Fruit fly (Drosophila melanogaster) whole organism, embryonic: ENCODE results near the gene Cpr62Bc.

ENCODE experiments used
- CG11695 ChIP-seq: fragments of 200-800 bp; sonication (Bioruptor generic); IDR thresholded peaks from 3 replicates; pipeline ENCODE4 v1.3.6; 2022; ENCODE audit warnings: missing biosample characterization, missing genetic modification characterization
- CG12071 ChIP-seq: fragments of 200-800 bp; sonication (Bioruptor generic); optimal IDR thresholded peaks from 3 replicates; lab custom pipeline; 2018; ENCODE audit warnings: missing biosample characterization, mild to moderate bottlenecking, missing genetic modification characterization
- CG18764 ChIP-seq: fragments of 200-800 bp; sonication (Bioruptor generic); optimal IDR thresholded peaks from 3 replicates; lab custom pipeline; 2016; ENCODE audit warnings: missing biosample characterization, missing genetic modification characterization
- CG2712 ChIP-seq: fragments of 200-800 bp; optimal IDR thresholded peaks from 3 replicates; lab custom pipeline; 2019; ENCODE audit warnings: missing biosample characterization, mild to moderate bottlenecking, missing genetic modification characterization, moderate library complexity
- CG32772 ChIP-seq: fragments of 200-800 bp; sonication (Bioruptor generic); IDR thresholded peaks from 2 replicates; pipeline ENCODE4 v1.3.6; 2022; ENCODE audit warnings: missing biosample characterization, missing genetic modification characterization
- CG3995 ChIP-seq: fragments of 200-800 bp; sonication (Bioruptor generic); optimal IDR thresholded peaks from 3 replicates; lab custom pipeline; 2016; ENCODE audit warnings: missing biosample characterization, missing genetic modification characterization
- Camta ChIP-seq: fragments of 200-800 bp; sonication (Bioruptor generic); optimal IDR thresholded peaks from 2 replicates; lab custom pipeline; 2016; ENCODE audit warnings: missing biosample characterization, missing genetic modification characterization
- Gug ChIP-seq: fragments of 200-800 bp; sonication (Bioruptor generic); IDR thresholded peaks from 4 replicates; pipeline ENCODE4 v1.3.6; 2022; ENCODE audit warnings: missing biosample characterization, missing genetic modification characterization
- Taf1 ChIP-seq: fragments of 200-800 bp; sonication (Bioruptor generic); IDR thresholded peaks from 2 replicates; pipeline ENCODE4 v1.3.6; 2022; ENCODE audit warnings: missing biosample characterization, missing genetic modification characterization
- Vsx1 ChIP-seq: fragments of 200-800 bp; sonication (Bioruptor generic); optimal IDR thresholded peaks from 2 replicates; lab custom pipeline; 2017; ENCODE audit warnings: missing biosample characterization, mild to moderate bottlenecking, missing genetic modification characterization, missing genetic modification reagents
- insv ChIP-seq, 2 experiments: fragments of 200-800 bp; sonication (Bioruptor generic); optimal IDR thresholded peaks; 3 replicates each; lab custom pipeline; 2016 to 2018; ENCODE audit warnings: missing biosample characterization in 2 of 2, missing genetic modification characterization in 2 of 2
- peb ChIP-seq: fragments of 200-800 bp; sonication (Bioruptor generic); IDR thresholded peaks from 2 replicates; pipeline ENCODE4 v1.3.6; 2022; ENCODE audit warnings: missing biosample characterization, missing genetic modification characterization
- unc-4 ChIP-seq: fragments of 200-800 bp; sonication (Bioruptor generic); IDR thresholded peaks from 2 replicates; pipeline ENCODE4 v1.3.6; 2022; ENCODE audit warnings: missing biosample characterization, missing genetic modification characterization; ENCODE audit not compliant: partially characterized antibody

- TF ChIP-seq peb (GFP tag; lab: Robert Waterston, UW) (no peak), Taf1 (GFP tag; lab: Robert Waterston, UW) (no peak), CG2712 (tag; lab: Kevin White, UChicago) (no peak), insv (GFP tag; optimal IDR thresholded peaks at IDR 0.05; lab: Kevin White, UChicago) (no peak), CG32772 (GFP tag; lab: Robert Waterston, UW) (no peak), CG18764 (GFP tag; lab: Kevin White, UChicago) (no peak), Gug (GFP tag; lab: Robert Waterston, UW) (no peak), Camta (GFP tag; lab: Kevin White, UChicago) (no peak), Vsx1 (no peak), CG3995 (GFP tag; lab: Kevin White, UChicago) (no peak), CG11695 (GFP tag; lab: Robert Waterston, UW) (no peak), CG12071 (GFP tag; lab: Kevin White, UChicago) (no peak), unc-4 (no peak)
These were observed 46.1 kb upstream of the Cpr62Bc start for dm6 chr3L:1887929-1888529.
